Fruit fly (Drosophila melanogaster): ENCODE data around the gene rod.

DNA sequence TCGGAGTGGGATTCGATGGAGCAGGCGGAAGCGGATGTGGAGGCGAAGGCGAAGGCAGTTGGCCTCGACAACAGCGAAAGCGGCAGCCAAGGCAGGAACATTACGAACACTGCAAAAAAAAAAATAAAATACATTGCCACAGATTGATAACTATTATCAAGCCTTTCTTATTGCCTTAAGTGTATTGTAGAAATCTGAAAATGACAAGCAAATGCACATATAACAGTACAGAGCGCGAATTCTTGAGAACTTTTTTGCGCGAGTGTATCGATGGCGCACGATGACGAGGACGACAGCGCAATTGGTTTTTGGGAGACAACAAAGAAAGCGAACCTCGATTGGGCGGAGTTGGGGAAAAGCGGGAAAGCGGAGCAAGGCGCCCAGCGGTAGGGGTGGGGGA lies 49.6 kb downstream of the rod start:
- TF ChIP-seq fru (GFP tag; optimal IDR thresholded peaks at IDR 0.05) (no peak), Mio (GFP tag; optimal IDR thresholded peaks at IDR 0.05) (no peak), Abd-B (GFP tag; optimal IDR thresholded peaks at IDR 0.05) (no peak)
